Worm (Caenorhabditis elegans): ENCODE results near the gene nstp-6.

Gene nstp-6

ce11 chrIV:3548315-3548714, 915 bp upstream of the nstp-6 start:
- TF ChIP-seq him-1 (tag; optimal IDR thresholded peaks at IDR 0.05) (no peak), W03F9.2 (tag; optimal IDR thresholded peaks at IDR 0.05) (no peak), dao-5 (tag; optimal IDR thresholded peaks at IDR 0.05) (no peak)

ce11 chrIV:3545060-3545459, 2.3 kb downstream of the nstp-6 start:
- TF ChIP-seq W03F9.2 (tag; optimal IDR thresholded peaks at IDR 0.05) (no peak), dao-5 (tag; optimal IDR thresholded peaks at IDR 0.05) (no peak), him-1 (tag; optimal IDR thresholded peaks at IDR 0.05) (no peak)

ce11 chrIV:3539872-3540271, 7.5 kb downstream of the nstp-6 start, which contains the start of gene B0212.3:
Gene B0212.3 (plus strand): TSS chrIV:3540172.
- no peak for TF ChIP-seq dao-5 (tag; optimal IDR thresholded peaks at IDR 0.05)
- no peak for TF ChIP-seq him-1 (tag; optimal IDR thresholded peaks at IDR 0.05)
- no peak for TF ChIP-seq W03F9.2 (tag; optimal IDR thresholded peaks at IDR 0.05)

ce11 chrIV:3539253-3539652, 8.1 kb downstream of the nstp-6 start:
- TF ChIP-seq W03F9.2 (tag; optimal IDR thresholded peaks at IDR 0.05) = no peak
- TF ChIP-seq him-1 (tag; optimal IDR thresholded peaks at IDR 0.05) = no peak
- no peak for TF ChIP-seq dao-5 (tag; optimal IDR thresholded peaks at IDR 0.05)

- TF ChIP-seq him-1 (tag; optimal IDR thresholded peaks at IDR 0.05) (no peak), W03F9.2 (tag; optimal IDR thresholded peaks at IDR 0.05) (no peak), dao-5 (tag; optimal IDR thresholded peaks at IDR 0.05) (no peak)
These were observed 14.4 kb downstream of the nstp-6 start for ce11 chrIV:3532989-3533388.

- TF ChIP-seq dao-5 (tag; optimal IDR thresholded peaks at IDR 0.05) (no peak), him-1 (tag; optimal IDR thresholded peaks at IDR 0.05) (no peak), W03F9.2 (tag; optimal IDR thresholded peaks at IDR 0.05) (no peak)
These were observed 15.2 kb downstream of the nstp-6 start, which contains the start of gene M57.1 for ce11 chrIV:3532167-3532566. Gene M57.1 (plus strand): TSS chrIV:3532467.

ce11 chrIV:3531535-3531934, 15.9 kb downstream of the nstp-6 start:
- TF ChIP-seq him-1 (tag; optimal IDR thresholded peaks at IDR 0.05) (no peak), W03F9.2 (tag; optimal IDR thresholded peaks at IDR 0.05) (no peak), dao-5 (tag; optimal IDR thresholded peaks at IDR 0.05) (no peak)

ce11 chrIV:3527878-3528277, 19.5 kb downstream of the nstp-6 start:
- TF ChIP-seq W03F9.2 (tag; optimal IDR thresholded peaks at IDR 0.05) (no peak), dao-5 (tag; optimal IDR thresholded peaks at IDR 0.05) (no peak), him-1 (tag; optimal IDR thresholded peaks at IDR 0.05) (no peak)

ce11 chrIV:3526831-3527404, 20.5 kb downstream of the nstp-6 start, which contains the start of gene M57.2:
Gene M57.2 (plus strand): TSS chrIV:3527354.
- TF ChIP-seq W03F9.2 (tag; optimal IDR thresholded peaks at IDR 0.05) (no peak), him-1 (tag; optimal IDR thresholded peaks at IDR 0.05) (no peak), dao-5 (tag; optimal IDR thresholded peaks at IDR 0.05) (no peak)

- TF ChIP-seq dao-5 (tag; optimal IDR thresholded peaks at IDR 0.05) (no peak), him-1 (tag; optimal IDR thresholded peaks at IDR 0.05) (no peak), W03F9.2 (tag; optimal IDR thresholded peaks at IDR 0.05) (no peak)
These were observed 21.1 kb downstream of the nstp-6 start for ce11 chrIV:3526144-3526797.

- TF ChIP-seq W03F9.2 (tag; optimal IDR thresholded peaks at IDR 0.05) = no peak
- TF ChIP-seq dao-5 (tag; optimal IDR thresholded peaks at IDR 0.05) = no peak
- TF ChIP-seq him-1 (tag; optimal IDR thresholded peaks at IDR 0.05) = peak; percentile 23
These were observed 22.8 kb downstream of the nstp-6 start for ce11 chrIV:3524584-3525020.

- TF ChIP-seq W03F9.2 (tag; optimal IDR thresholded peaks at IDR 0.05) = no peak
- no peak for TF ChIP-seq dao-5 (tag; optimal IDR thresholded peaks at IDR 0.05)
- TF ChIP-seq him-1 (tag; optimal IDR thresholded peaks at IDR 0.05) = no peak
These were observed 24.0 kb downstream of the nstp-6 start for ce11 chrIV:3523419-3523818.

- TF ChIP-seq dao-5 (tag; optimal IDR thresholded peaks at IDR 0.05) (no peak), him-1 (tag; optimal IDR thresholded peaks at IDR 0.05) (no peak), W03F9.2 (tag; optimal IDR thresholded peaks at IDR 0.05) (no peak)
These were observed 25.7 kb downstream of the nstp-6 start for ce11 chrIV:3521710-3522109.

ce11 chrIV:3520957-3521356, 26.4 kb downstream of the nstp-6 start:
- TF ChIP-seq dao-5 (tag; optimal IDR thresholded peaks at IDR 0.05) (no peak), W03F9.2 (tag; optimal IDR thresholded peaks at IDR 0.05) (no peak), him-1 (tag; optimal IDR thresholded peaks at IDR 0.05) (no peak)

- TF ChIP-seq W03F9.2 (tag; optimal IDR thresholded peaks at IDR 0.05) (no peak), dao-5 (tag; optimal IDR thresholded peaks at IDR 0.05) (no peak), him-1 (tag; optimal IDR thresholded peaks at IDR 0.05) (no peak)
These were observed 27.0 kb downstream of the nstp-6 start for ce11 chrIV:3520374-3520773.

Data from whole organism, L4/young adult.